Fruit fly (Drosophila melanogaster) whole organism, embryonic: ENCODE results near the gene Dpy-30L1.

Experiments
- Abd-B ChIP-seq: fragments of 200-800 bp; sonication (Bioruptor generic); optimal IDR thresholded peaks from 2 replicates; lab custom pipeline; 2018; ENCODE audit warnings: missing biosample characterization, mild to moderate bottlenecking, missing genetic modification characterization, moderate library complexity
- Asciz ChIP-seq: fragments of 200-800 bp; sonication (Bioruptor generic); optimal IDR thresholded peaks from 2 replicates; lab custom pipeline; 2017; ENCODE audit warnings: missing biosample characterization, mild to moderate bottlenecking, missing genetic modification characterization, missing genetic modification reagents
- Atf-2 ChIP-seq: fragments of 200-800 bp; sonication (Bioruptor generic); optimal IDR thresholded peaks from 2 replicates; lab custom pipeline; 2016; ENCODE audit warnings: missing biosample characterization, missing genetic modification characterization
- B-H2 ChIP-seq: fragments of 200-800 bp; sonication (Bioruptor generic); optimal IDR thresholded peaks from 2 replicates; lab custom pipeline; 2018; ENCODE audit warnings: missing biosample characterization, mild to moderate bottlenecking, missing genetic modification characterization
- BEAF-32 ChIP-seq: fragments of 200-800 bp; sonication (Bioruptor generic); optimal IDR thresholded peaks from 3 replicates; lab custom pipeline; 2017; ENCODE audit warnings: missing biosample characterization, missing genetic modification characterization, mild to moderate bottlenecking, moderate library complexity, missing genetic modification reagents
- CG10209 ChIP-seq: fragments of 200-800 bp; sonication (Bioruptor generic); optimal IDR thresholded peaks from 3 replicates; lab custom pipeline; 2017; ENCODE audit warnings: missing biosample characterization, mild to moderate bottlenecking, missing genetic modification characterization, missing genetic modification reagents
- CG11247 ChIP-seq: fragments of 200-800 bp; sonication (Bioruptor generic); IDR thresholded peaks from 2 replicates; pipeline ENCODE4 v1.3.6; 2022; ENCODE audit warnings: missing biosample characterization, missing genetic modification characterization
- CG11398 ChIP-seq: fragments of 200-800 bp; sonication (Bioruptor generic); optimal IDR thresholded peaks from 2 replicates; lab custom pipeline; 2016; ENCODE audit warnings: missing biosample characterization, missing genetic modification characterization
- CG11696 ChIP-seq: fragments of 200-800 bp; sonication (Bioruptor generic); IDR thresholded peaks from 2 replicates; pipeline ENCODE4 v1.3.6; 2022; ENCODE audit warnings: missing biosample characterization, missing genetic modification characterization
- CG13287 ChIP-seq: fragments of 200-800 bp; sonication (Bioruptor generic); IDR thresholded peaks from 2 replicates; pipeline ENCODE4 v1.3.6; 2022; ENCODE audit warnings: missing biosample characterization, missing genetic modification characterization; ENCODE audit not compliant: partially characterized antibody
- CG13894 ChIP-seq: fragments of 200-800 bp; sonication (Bioruptor generic); optimal IDR thresholded peaks from 3 replicates; lab custom pipeline; 2018; ENCODE audit warnings: missing biosample characterization, mild to moderate bottlenecking, missing genetic modification characterization, moderate library complexity
- CG17328 ChIP-seq: fragments of 200-800 bp; sonication (Bioruptor generic); IDR thresholded peaks from 2 replicates; pipeline ENCODE4 v1.3.6; 2022; ENCODE audit warnings: missing biosample characterization, missing genetic modification characterization
- CG18619 ChIP-seq: fragments of 200-800 bp; sonication (Bioruptor generic); optimal IDR thresholded peaks from 3 replicates; lab custom pipeline; 2017; ENCODE audit warnings: missing biosample characterization, mild to moderate bottlenecking, missing genetic modification characterization
- CG2712 ChIP-seq: fragments of 200-800 bp; optimal IDR thresholded peaks from 3 replicates; lab custom pipeline; 2019; ENCODE audit warnings: missing biosample characterization, mild to moderate bottlenecking, missing genetic modification characterization, moderate library complexity
- CG31365 ChIP-seq: fragments of 200-800 bp; sonication (Bioruptor generic); optimal IDR thresholded peaks from 2 replicates; lab custom pipeline; 2018; ENCODE audit warnings: missing biosample characterization, mild to moderate bottlenecking, missing genetic modification characterization
- CG3163 ChIP-seq: fragments of 200-800 bp; sonication (Bioruptor generic); optimal IDR thresholded peaks from 3 replicates; lab custom pipeline; 2016; ENCODE audit warnings: missing biosample characterization, missing genetic modification characterization
- CG34224 ChIP-seq: fragments of 200-800 bp; sonication (Bioruptor generic); IDR thresholded peaks from 3 replicates; pipeline ENCODE4 v1.3.6; 2022; ENCODE audit warnings: missing biosample characterization, missing genetic modification characterization; ENCODE audit not compliant: partially characterized antibody
- CG4328 ChIP-seq: fragments of 200-800 bp; sonication (Bioruptor generic); optimal IDR thresholded peaks from 3 replicates; lab custom pipeline; 2017; ENCODE audit warnings: missing biosample characterization, missing genetic modification reagents, missing genetic modification characterization
- CG4617 ChIP-seq: fragments of 200-800 bp; sonication (Bioruptor generic); optimal IDR thresholded peaks from 3 replicates; lab custom pipeline; 2016; ENCODE audit warnings: missing biosample characterization, missing genetic modification characterization, borderline replicate concordance
- CG6765 ChIP-seq: fragments of 200-800 bp; sonication (Bioruptor generic); optimal IDR thresholded peaks from 3 replicates; lab custom pipeline; 2017; ENCODE audit warnings: missing biosample characterization, mild to moderate bottlenecking, missing genetic modification characterization
- CG7357 ChIP-seq: fragments of 200-800 bp; sonication (Bioruptor generic); IDR thresholded peaks from 3 replicates; pipeline ENCODE4 v1.3.6; 2022; ENCODE audit warnings: missing biosample characterization, missing genetic modification characterization
- CG8944 ChIP-seq: fragments of 200-800 bp; sonication (Bioruptor generic); optimal IDR thresholded peaks from 3 replicates; lab custom pipeline; 2016; ENCODE audit warnings: missing biosample characterization, missing genetic modification characterization
- CG9609 ChIP-seq: fragments of 200-800 bp; sonication (Bioruptor generic); optimal IDR thresholded peaks from 3 replicates; lab custom pipeline; 2016; ENCODE audit warnings: missing biosample characterization, missing genetic modification characterization
- CHES-1-like ChIP-seq: fragments of 200-800 bp; sonication (Bioruptor generic); optimal IDR thresholded peaks from 2 replicates; lab custom pipeline; 2016; ENCODE audit warnings: missing biosample characterization, missing genetic modification characterization
- D19B ChIP-seq: fragments of 200-800 bp; sonication (Bioruptor generic); optimal IDR thresholded peaks from 2 replicates; lab custom pipeline; 2017; ENCODE audit warnings: missing biosample characterization, mild to moderate bottlenecking, missing genetic modification characterization
- Deaf1 ChIP-seq: fragments of 200-800 bp; optimal IDR thresholded peaks from 3 replicates; lab custom pipeline; 2019; ENCODE audit warnings: missing biosample characterization, mild to moderate bottlenecking, missing genetic modification characterization, moderate library complexity
- ERR ChIP-seq: fragments of 200-800 bp; sonication (Bioruptor generic); optimal IDR thresholded peaks from 2 replicates; lab custom pipeline; 2016; ENCODE audit warnings: missing biosample characterization, missing genetic modification characterization
- HLH4C ChIP-seq: fragments of 200-800 bp; sonication (Bioruptor generic); IDR thresholded peaks from 3 replicates; pipeline ENCODE4 v1.3.6; 2022; ENCODE audit warnings: missing biosample characterization, missing genetic modification characterization; ENCODE audit not compliant: partially characterized antibody
- HmgZ ChIP-seq: fragments of 200-800 bp; sonication (Bioruptor generic); optimal IDR thresholded peaks from 2 replicates; lab custom pipeline; 2018; ENCODE audit warnings: missing biosample characterization, mild to moderate bottlenecking, missing genetic modification characterization
- Lhr ChIP-seq: fragments of 200-800 bp; sonication (Bioruptor generic); optimal IDR thresholded peaks from 3 replicates; lab custom pipeline; 2017; ENCODE audit warnings: mild to moderate bottlenecking, missing biosample characterization, missing genetic modification reagents, missing genetic modification characterization
- Myb ChIP-seq: fragments of 200-800 bp; sonication (Bioruptor generic); optimal IDR thresholded peaks from 2 replicates; lab custom pipeline; 2016; ENCODE audit warnings: missing biosample characterization, missing genetic modification characterization
- NFAT ChIP-seq: fragments of 200-800 bp; sonication (Bioruptor generic); IDR thresholded peaks from 2 replicates; pipeline ENCODE4 v1.3.6; 2022; ENCODE audit warnings: missing biosample characterization, missing genetic modification characterization
- Nf-YB ChIP-seq: fragments of 200-800 bp; sonication (Bioruptor generic); optimal IDR thresholded peaks from 3 replicates; lab custom pipeline; 2019; ENCODE audit warnings: missing biosample characterization, mild to moderate bottlenecking, missing genetic modification characterization, moderate library complexity
- Usf ChIP-seq: fragments of 200-800 bp; sonication (Bioruptor generic); optimal IDR thresholded peaks from 2 replicates; lab custom pipeline; 2017; ENCODE audit warnings: missing genotype, missing biosample characterization, missing genetic modification characterization
- ara ChIP-seq: fragments of 200-800 bp; sonication (Bioruptor generic); IDR thresholded peaks from 2 replicates; pipeline ENCODE4 v1.3.6; 2022; ENCODE audit warnings: missing biosample characterization, missing genetic modification characterization
- ase ChIP-seq: fragments of 200-800 bp; sonication (Bioruptor generic); IDR thresholded peaks from 3 replicates; pipeline ENCODE4 v1.3.6; 2022; ENCODE audit warnings: missing biosample characterization, missing genetic modification characterization
- az2 ChIP-seq: fragments of 200-800 bp; sonication (Bioruptor generic); optimal IDR thresholded peaks from 3 replicates; lab custom pipeline; 2016; ENCODE audit warnings: missing biosample characterization, missing genetic modification characterization
- bigmax ChIP-seq: fragments of 200-800 bp; sonication (Bioruptor generic); optimal IDR thresholded peaks from 2 replicates; lab custom pipeline; 2018; ENCODE audit warnings: missing biosample characterization, mild to moderate bottlenecking, missing genetic modification characterization
- bowl ChIP-seq: fragments of 200-800 bp; sonication (Bioruptor generic); IDR thresholded peaks from 2 replicates; pipeline ENCODE4 v1.3.6; 2022; ENCODE audit warnings: missing biosample characterization, missing genetic modification characterization
- dimm ChIP-seq: fragments of 200-800 bp; sonication (Bioruptor generic); IDR thresholded peaks from 2 replicates; pipeline ENCODE4 v1.3.6; 2022; ENCODE audit warnings: missing biosample characterization, missing genetic modification characterization
- dpn ChIP-seq, 2 experiments: fragments of 200-800 bp; sonication (Bioruptor generic); optimal IDR thresholded peaks; 3 replicates each; lab custom pipeline; 2016; ENCODE audit warnings: missing biosample characterization in 2 of 2, missing genetic modification characterization in 2 of 2
- gem ChIP-seq: fragments of 200-800 bp; sonication (Bioruptor generic); optimal IDR thresholded peaks from 2 replicates; lab custom pipeline; 2019; ENCODE audit warnings: missing biosample characterization, mild to moderate bottlenecking, missing genetic modification characterization, moderate library complexity
- hbn ChIP-seq: fragments of 200-800 bp; sonication (Bioruptor generic); IDR thresholded peaks from 2 replicates; pipeline ENCODE4 v1.3.6; 2022; ENCODE audit warnings: missing biosample characterization, missing genetic modification characterization; ENCODE audit not compliant: partially characterized antibody
- nerfin-1 ChIP-seq: fragments of 200-800 bp; sonication (Bioruptor generic); optimal IDR thresholded peaks from 3 replicates; lab custom pipeline; 2019; ENCODE audit warnings: missing biosample characterization, mild to moderate bottlenecking, missing genetic modification characterization, moderate library complexity
- rib ChIP-seq: fragments of 200-800 bp; sonication (Bioruptor generic); IDR thresholded peaks from 2 replicates; pipeline ENCODE4 v1.3.6; 2022; ENCODE audit warnings: missing biosample characterization, missing genetic modification characterization
- sens ChIP-seq: fragments of 200-800 bp; sonication (Bioruptor generic); peaks from one replicate; lab custom pipeline; 2016; ENCODE audit warnings: missing biosample characterization, missing genetic modification characterization
- sim ChIP-seq: fragments of 200-800 bp; sonication (Bioruptor generic); IDR thresholded peaks from 2 replicates; pipeline ENCODE4 v1.3.6; 2022; ENCODE audit warnings: missing biosample characterization, missing genetic modification characterization
- sisA ChIP-seq: fragments of 200-800 bp; sonication (Bioruptor generic); IDR thresholded peaks from 2 replicates; pipeline ENCODE4 v1.3.6; 2022; ENCODE audit warnings: missing biosample characterization, missing genetic modification characterization
- sr ChIP-seq: fragments of 200-800 bp; sonication (Bioruptor generic); IDR thresholded peaks from 3 replicates; pipeline ENCODE4 v1.3.6; 2022; ENCODE audit warnings: missing biosample characterization, missing genetic modification characterization
- tio ChIP-seq: fragments of 200-800 bp; sonication (Bioruptor generic); optimal IDR thresholded peaks from 2 replicates; lab custom pipeline; 2017; ENCODE audit warnings: missing biosample characterization, missing genetic modification characterization, inconsistent platforms
- usp ChIP-seq: fragments of >200 bp; optimal IDR thresholded peaks from 2 replicates; lab custom pipeline; 2017; ENCODE audit warnings: missing biosample characterization, missing genetic modification characterization
- vnd ChIP-seq: fragments of 200-800 bp; sonication (Bioruptor generic); IDR thresholded peaks from 3 replicates; pipeline ENCODE4 v1.3.6; 2022; ENCODE audit warnings: missing biosample characterization, missing genetic modification characterization; ENCODE audit not compliant: partially characterized antibody

Dpy-30L1 gene

DNA sequence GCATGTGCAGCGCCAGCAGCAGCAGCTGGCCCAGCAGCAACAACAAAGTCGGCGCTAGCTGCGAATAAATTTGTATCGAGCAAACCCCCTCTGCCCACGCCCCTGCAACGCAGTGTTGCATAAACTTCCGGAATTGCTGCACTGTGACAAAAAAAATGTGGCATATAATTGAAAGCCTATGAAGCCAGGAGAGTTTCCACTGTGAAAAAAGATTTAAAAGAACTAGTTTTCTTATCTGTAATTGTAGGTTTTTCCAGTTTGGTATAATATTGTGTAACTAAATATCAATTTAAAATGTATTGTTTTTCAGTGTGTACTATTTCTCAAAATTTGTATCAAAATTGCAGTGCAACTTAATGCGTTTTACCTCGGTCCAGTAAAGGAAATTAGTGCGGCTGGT, 15.8 kb downstream of the Dpy-30L1 start (continued):
- TF ChIP-seq B-H2: no peak
- TF ChIP-seq CG18619 (GFP tag; lab: Kevin White, UChicago): no peak
- no peak for TF ChIP-seq CG8944 (GFP tag; lab: Kevin White, UChicago)
- no peak for TF ChIP-seq Usf (GFP tag; lab: Kevin White, UChicago)
- no peak for TF ChIP-seq vnd (GFP tag; lab: Robert Waterston, UW)
- TF ChIP-seq Nf-YB (GFP tag; lab: Kevin White, UChicago): no peak
- TF ChIP-seq nerfin-1: no peak
- TF ChIP-seq bigmax (GFP tag; lab: Kevin White, UChicago): no peak
- no peak for TF ChIP-seq CG13287 (GFP tag; lab: Robert Waterston, UW)
- no peak for TF ChIP-seq CG4617 (GFP tag; lab: Kevin White, UChicago)
- TF ChIP-seq BEAF-32 (GFP tag; lab: Kevin White, UChicago): no peak
- no peak for TF ChIP-seq Abd-B (GFP tag; lab: Kevin White, UChicago)
- TF ChIP-seq CG4328: no peak
- no peak for TF ChIP-seq HLH4C (GFP tag; lab: Robert Waterston, UW)
- no peak for TF ChIP-seq CG31365
- no peak for TF ChIP-seq CG3163
- no peak for TF ChIP-seq Deaf1 (tag; lab: Kevin White, UChicago)
- TF ChIP-seq CG13894 (tag; lab: Kevin White, UChicago): no peak
- peak; percentile 5 for TF ChIP-seq az2 (GFP tag; lab: Kevin White, UChicago)
- no peak for TF ChIP-seq ara (GFP tag; lab: Robert Waterston, UW)
- 0 out of 3 replicates have a peak, but pooled peaks have one; percentile 13 for TF ChIP-seq ase (GFP tag; lab: Robert Waterston, UW)
- no peak for TF ChIP-seq CG11398 (GFP tag; lab: Kevin White, UChicago)
- TF ChIP-seq HmgZ: no peak
- no peak for TF ChIP-seq dpn (GFP tag; optimal IDR thresholded peaks at IDR 0.05; lab: Kevin White, UChicago)
- TF ChIP-seq NFAT (GFP tag; lab: Robert Waterston, UW): no peak
- TF ChIP-seq CHES-1-like (GFP tag; lab: Kevin White, UChicago): no peak
- no peak for TF ChIP-seq CG10209
- no peak for TF ChIP-seq sim (GFP tag; lab: Robert Waterston, UW)
- TF ChIP-seq D19B (GFP tag; lab: Kevin White, UChicago): no peak
- TF ChIP-seq CG11247 (GFP tag; lab: Robert Waterston, UW): no peak
- TF ChIP-seq CG2712 (tag; lab: Kevin White, UChicago): peak; percentile 14
- TF ChIP-seq sisA: peak; percentile 40; the same call in 1 of the 2 replicates
- no peak for TF ChIP-seq CG6765 (GFP tag; lab: Kevin White, UChicago)
- peak; percentile 75 for TF ChIP-seq sens (GFP tag; lab: Kevin White, UChicago)
- TF ChIP-seq CG17328 (GFP tag; lab: Robert Waterston, UW): peak; percentile 23; the same call in 1 of the 2 replicates
- TF ChIP-seq dimm: no peak
- TF ChIP-seq Myb: no peak
- TF ChIP-seq hbn (GFP tag; lab: Robert Waterston, UW): no peak
- no peak for TF ChIP-seq ERR (GFP tag; lab: Kevin White, UChicago)
- no peak for TF ChIP-seq tio (GFP tag; lab: Kevin White, UChicago)
- no peak for TF ChIP-seq Atf-2
- TF ChIP-seq rib: no peak
- no peak for TF ChIP-seq sr
- no peak for TF ChIP-seq Lhr (GFP tag; lab: Kevin White, UChicago)
- TF ChIP-seq bowl (GFP tag; lab: Robert Waterston, UW): no peak
- no peak for TF ChIP-seq gem (tag; lab: Kevin White, UChicago)
- no peak for TF ChIP-seq CG9609 (GFP tag; lab: Kevin White, UChicago)
- TF ChIP-seq CG7357 (GFP tag; lab: Robert Waterston, UW): no peak
- TF ChIP-seq CG34224 (GFP tag; lab: Robert Waterston, UW): no peak
- peak; percentile 4 for TF ChIP-seq Asciz
- no peak for TF ChIP-seq usp (GFP tag; lab: Kevin White, UChicago)
- no peak for TF ChIP-seq CG11696 (GFP tag; lab: Robert Waterston, UW)
